Fruit fly (Drosophila melanogaster): ENCODE results near the gene Uros1.

Uros1 gene

DNA sequence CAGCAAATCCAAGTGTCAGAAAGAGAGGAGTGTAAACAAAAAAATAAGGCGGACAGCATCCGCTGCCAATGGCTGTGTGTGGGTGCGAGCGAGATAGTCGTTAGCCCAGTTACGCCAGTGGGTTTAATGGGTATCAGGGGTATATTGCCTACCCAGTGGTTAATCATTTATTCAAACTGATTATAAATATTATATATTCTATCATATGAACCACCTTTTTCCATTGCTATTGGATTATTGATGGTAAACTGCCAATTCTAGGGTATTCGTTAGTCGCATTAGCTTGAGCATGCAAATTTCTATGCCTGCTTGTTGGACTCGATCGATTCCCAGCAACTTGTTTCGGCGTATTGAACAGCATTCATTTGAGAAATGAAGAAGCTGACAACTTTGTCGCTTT, 4.0 kb downstream of the Uros1 start (continued):
- peak; percentile 89 for TF ChIP-seq klu (GFP tag; IDR thresholded peaks at IDR 0.05)
- TF ChIP-seq Lpt (GFP tag; optimal IDR thresholded peaks at IDR 0.05), result no peak
- TF ChIP-seq CG34422 (GFP tag; IDR thresholded peaks at IDR 0.05), result peak; percentile 96
- TF ChIP-seq Nf-YA (GFP tag; IDR thresholded peaks at IDR 0.05), result peak; percentile 93
- TF ChIP-seq onecut (GFP tag; IDR thresholded peaks at IDR 0.05), result peak; percentile 86
- peak; percentile 30 for TF ChIP-seq Mes4 (GFP tag; optimal IDR thresholded peaks at IDR 0.05)
- peak; percentile 84 for TF ChIP-seq dmrt11E (tag; optimal IDR thresholded peaks at IDR 0.05)
- peak; percentile 90 for TF ChIP-seq CG18619 (GFP tag; optimal IDR thresholded peaks at IDR 0.05)
- peak; percentile 82 for TF ChIP-seq chn (GFP tag; optimal IDR thresholded peaks at IDR 0.05)
- TF ChIP-seq CG4328 (GFP tag; optimal IDR thresholded peaks at IDR 0.05), result peak; percentile 67
- peak; percentile 65 for TF ChIP-seq CG4617 (GFP tag; optimal IDR thresholded peaks at IDR 0.05; ENCODE audit: borderline replicate concordance)
- TF ChIP-seq CG15073 (GFP tag; optimal IDR thresholded peaks at IDR 0.05), result peak; percentile 61
- peak; percentile 85 for TF ChIP-seq CG13775 (GFP tag; optimal IDR thresholded peaks at IDR 0.05)
- TF ChIP-seq pzg (GFP tag; optimal IDR thresholded peaks at IDR 0.05), result peak; percentile 7
- no peak for TF ChIP-seq HmgD (GFP tag; optimal IDR thresholded peaks at IDR 0.05)
- TF ChIP-seq CG14965 (GFP tag; optimal IDR thresholded peaks at IDR 0.05; ENCODE audit: borderline replicate concordance), result no peak
- peak; percentile 90 for TF ChIP-seq Taf1 (GFP tag; IDR thresholded peaks at IDR 0.05)
- TF ChIP-seq bbx (GFP tag; IDR thresholded peaks at IDR 0.05; ENCODE audit: partially characterized antibody), result no peak
- TF ChIP-seq br (optimal IDR thresholded peaks at IDR 0.05), result no peak
- peak; percentile 97 for TF ChIP-seq ase (GFP tag; IDR thresholded peaks at IDR 0.05)
- TF ChIP-seq rib (GFP tag; IDR thresholded peaks at IDR 0.05), result peak; percentile 94
- TF ChIP-seq wor (GFP tag; IDR thresholded peaks at IDR 0.05), result peak; percentile 90
- peak; percentile 96 for TF ChIP-seq CG15269 (tag; optimal IDR thresholded peaks at IDR 0.05)
- peak; percentile 90 for TF ChIP-seq Ravus (GFP tag; IDR thresholded peaks at IDR 0.05)
- peak; percentile 69 for TF ChIP-seq Hand (GFP tag; optimal IDR thresholded peaks at IDR 0.05)
- TF ChIP-seq Max (GFP tag; optimal IDR thresholded peaks at IDR 0.05), result peak; percentile 82
- TF ChIP-seq shn (GFP tag; optimal IDR thresholded peaks at IDR 0.05), result peak; percentile 48
- TF ChIP-seq CG10209 (GFP tag; optimal IDR thresholded peaks at IDR 0.05), result peak; percentile 94
- no peak for TF ChIP-seq vnd (GFP tag; IDR thresholded peaks at IDR 0.05; ENCODE audit: partially characterized antibody)
- peak; percentile 96 for TF ChIP-seq gem (tag; optimal IDR thresholded peaks at IDR 0.05)
- TF ChIP-seq HLH3B (GFP tag; IDR thresholded peaks at IDR 0.05), result peak; percentile 97
- TF ChIP-seq Sry-β (GFP tag; optimal IDR thresholded peaks at IDR 0.05), result no peak
- TF ChIP-seq Atf6 (GFP tag; IDR thresholded peaks at IDR 0.05), result peak; percentile 96
- peak; percentile 96 for TF ChIP-seq CG2678 (tag; optimal IDR thresholded peaks at IDR 0.05)
- peak; percentile 9 for TF ChIP-seq crc (GFP tag; optimal IDR thresholded peaks at IDR 0.05)
- peak; percentile 96 for TF ChIP-seq CG14014 (GFP tag; IDR thresholded peaks at IDR 0.05)
- TF ChIP-seq Hr78 (GFP tag; optimal IDR thresholded peaks at IDR 0.05), result peak in 1 of 2 experiments; percentile 59
- peak; percentile 66 for TF ChIP-seq Hey (tag; optimal IDR thresholded peaks at IDR 0.05)
- peak; percentile 98 for TF ChIP-seq D19B (GFP tag; optimal IDR thresholded peaks at IDR 0.05)
- TF ChIP-seq ATbp (GFP tag; optimal IDR thresholded peaks at IDR 0.05), result peak; percentile 94
- peak; percentile 98 for TF ChIP-seq Rfx (GFP tag; IDR thresholded peaks at IDR 0.05)
- peak; percentile 92 for TF ChIP-seq wdn (GFP tag; IDR thresholded peaks at IDR 0.05)
- peak; percentile 93 for TF ChIP-seq croc (GFP tag; conservative IDR thresholded peaks at IDR 0.05)
- peak; percentile 81 for TF ChIP-seq CG8359 (GFP tag; optimal IDR thresholded peaks at IDR 0.05; ENCODE audit: borderline replicate concordance)
- TF ChIP-seq dati (GFP tag; IDR thresholded peaks at IDR 0.05), result peak; percentile 90
- peak; percentile 99 for TF ChIP-seq ci (GFP tag; IDR thresholded peaks at IDR 0.05)
- TF ChIP-seq twi (tag; optimal IDR thresholded peaks at IDR 0.05), result peak; percentile 81
- no peak for TF ChIP-seq Dfd (GFP tag; optimal IDR thresholded peaks at IDR 0.05)
- peak; percentile 97 for TF ChIP-seq CG14441 (GFP tag; IDR thresholded peaks at IDR 0.05)
- TF ChIP-seq CG10543 (GFP tag; optimal IDR thresholded peaks at IDR 0.05), result peak; percentile 62
- peak; percentile 68 for TF ChIP-seq CG13624 (GFP tag; optimal IDR thresholded peaks at IDR 0.05)

Measured in whole organism, embryonic.